Fruit fly (Drosophila melanogaster): Measurements from ENCODE around the gene CG9368.

CG9368 gene

dm6 chr3L:19569407-19569806, 32.0 kb upstream of the CG9368 start:
- TF ChIP-seq Poxn (GFP tag; IDR thresholded peaks at IDR 0.05) (no peak), fd3F (GFP tag; optimal IDR thresholded peaks at IDR 0.05) (no peak), CG9797 (GFP tag; optimal IDR thresholded peaks at IDR 0.05) (no peak), vnd (GFP tag; IDR thresholded peaks at IDR 0.05; ENCODE audit: partially characterized antibody) (no peak), CG11696 (GFP tag; IDR thresholded peaks at IDR 0.05) (no peak), CG15479 (GFP tag; optimal IDR thresholded peaks at IDR 0.05) (no peak), HLH3B (GFP tag; IDR thresholded peaks at IDR 0.05) (no peak), CG1832 (GFP tag; optimal IDR thresholded peaks at IDR 0.05) (no peak), E2f2 (GFP tag; IDR thresholded peaks at IDR 0.05) (no peak), CG43689 (GFP tag; IDR thresholded peaks at IDR 0.05) (no peak), CG11093 (GFP tag; IDR thresholded peaks at IDR 0.05) (0 out of 3 replicates have a peak, but pooled peaks have one; percentile 17), CG18599 (GFP tag; optimal IDR thresholded peaks at IDR 0.05) (no peak), pum (GFP tag; optimal IDR thresholded peaks at IDR 0.05) (no peak), ara (GFP tag; IDR thresholded peaks at IDR 0.05) (no peak), sens (GFP tag) (peak; percentile 73), zen (tag; optimal IDR thresholded peaks at IDR 0.05) (no peak), CG15601 (tag; optimal IDR thresholded peaks at IDR 0.05) (no peak), Med (GFP tag) (peak; percentile 50), Bgb (GFP tag; IDR thresholded peaks at IDR 0.05; ENCODE audit: partially characterized antibody) (0 out of 2 replicates have a peak, but pooled peaks have one; percentile 2), row (GFP tag; IDR thresholded peaks at IDR 0.05) (no peak), br (optimal IDR thresholded peaks at IDR 0.05) (no peak), chinmo (GFP tag; IDR thresholded peaks at IDR 0.05; ENCODE audit: partially characterized antibody) (0 out of 4 replicates have a peak, but pooled peaks have one; percentile 17), Ravus (GFP tag; IDR thresholded peaks at IDR 0.05) (no peak), CG11247 (GFP tag; IDR thresholded peaks at IDR 0.05) (no peak), Hr3 (GFP tag; optimal IDR thresholded peaks at IDR 0.05) (no peak), dm (GFP tag; optimal IDR thresholded peaks at IDR 0.05) (no peak), CG13123 (GFP tag; optimal IDR thresholded peaks at IDR 0.05) (no peak), CG13624 (GFP tag; optimal IDR thresholded peaks at IDR 0.05) (no peak), sens-2 (GFP tag; IDR thresholded peaks at IDR 0.05) (no peak), CG18476 (GFP tag; optimal IDR thresholded peaks at IDR 0.05) (no peak), CG10543 (GFP tag; optimal IDR thresholded peaks at IDR 0.05) (no peak), dan (GFP tag; IDR thresholded peaks at IDR 0.05) (no peak), cwo (GFP tag; optimal IDR thresholded peaks at IDR 0.05) (no peak), D (optimal IDR thresholded peaks at IDR 0.05) (no peak), D (GFP tag; optimal IDR thresholded peaks at IDR 0.05) (no peak), oc (tag; optimal IDR thresholded peaks at IDR 0.05) (no peak), fru (optimal IDR thresholded peaks at IDR 0.05) (no peak), dimm (GFP tag; IDR thresholded peaks at IDR 0.05) (no peak), Oli (tag; optimal IDR thresholded peaks at IDR 0.05) (no peak), aop (GFP tag; IDR thresholded peaks at IDR 0.05) (no peak), CG4730 (GFP tag; IDR thresholded peaks at IDR 0.05) (no peak), Ets65A (GFP tag) (peak; percentile 57), sc (optimal IDR thresholded peaks at IDR 0.05) (no peak), sc (GFP tag; optimal IDR thresholded peaks at IDR 0.05) (no peak), CrebB (tag; optimal IDR thresholded peaks at IDR 0.05) (no peak), zen2 (GFP tag; IDR thresholded peaks at IDR 0.05; ENCODE audit: partially characterized antibody) (no peak), CG17361 (GFP tag; IDR thresholded peaks at IDR 0.05) (no peak)
